Worm (Caenorhabditis elegans): ENCODE results near the gene Y51H7BR.7.
A peak's percentile ranks its signal among the peaks of the same experiment; 100 is the strongest.

- TF ChIP-seq jun-1 (tag; optimal IDR thresholded peaks at IDR 0.05) (no peak), ceh-63 (GFP tag; optimal IDR thresholded peaks at IDR 0.05) (no peak), dpl-1 (GFP tag; optimal IDR thresholded peaks at IDR 0.05) (peak in 1 of 3 experiments; percentile 20), aha-1 (tag; optimal IDR thresholded peaks at IDR 0.05) (no peak), ceh-82 (tag; optimal IDR thresholded peaks at IDR 0.05) (peak in 1 of 3 experiments; percentile 13), C34B4.2 (tag; optimal IDR thresholded peaks at IDR 0.05) (no peak), grh-1 (GFP tag; IDR thresholded peaks at IDR 0.05) (no peak)
Observed at ce11 chrII:1519867-1520266, 5.5 kb downstream of the Y51H7BR.7 start.

All from whole organism, L1 larva.